Fruit fly (Drosophila melanogaster) S2 (cell line): ENCODE measurements around the gene sd.

ENCODE experiments used
- CG8478 ChIP-seq: fragments of >200 bp; optimal IDR thresholded peaks from 2 replicates; lab custom pipeline; 2018
- CTCF ChIP-seq, 2 experiments: fragments of >200 bp; optimal IDR thresholded peaks; 2 replicates each; lab custom pipeline; 2018

DNA sequence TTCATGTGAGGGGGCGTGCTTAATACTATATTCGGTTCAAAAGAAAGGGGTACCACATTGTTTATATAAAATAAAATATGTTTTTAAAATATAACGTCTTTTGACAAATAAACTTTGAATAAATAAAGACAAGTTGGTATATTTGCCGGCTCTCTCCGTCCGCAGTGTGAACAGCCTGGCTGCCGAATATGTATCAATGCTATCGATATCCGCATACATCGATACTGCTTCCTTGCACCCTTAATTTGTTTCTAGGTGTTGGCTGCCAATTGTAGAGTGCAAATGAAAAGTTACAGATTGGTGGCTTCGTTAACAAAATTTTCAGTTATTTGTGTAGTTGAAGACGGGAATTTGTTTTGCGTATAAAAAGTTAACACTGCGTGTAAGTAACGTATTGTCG is 55.7 kb downstream of the sd start, which contains the start of gene Gbeta13F:
- TF ChIP-seq CG8478 (lab: Kevin White, UChicago) (no peak), CTCF (optimal IDR thresholded peaks at IDR 0.05; lab: Kevin White, UChicago) (no peak)
